Worm (Caenorhabditis elegans) whole organism, L3 larva: ENCODE measurements around the gene cwn-1.

ENCODE experiments used
- ZK546.5 ChIP-seq: sonication (generic microtip); optimal IDR thresholded peaks from 2 replicates; lab custom pipeline; 2017; ENCODE audit warnings: missing biosample characterization, missing genetic modification characterization
- eor-1 ChIP-seq, 2 experiments: fragments of 150-350 bp; optimal IDR thresholded peaks; 2 replicates each; lab custom pipeline; 2014 to 2018; ENCODE audit warnings: missing biosample characterization in 2 of 2, missing genetic modification characterization in 2 of 2
- lin-15B ChIP-seq: fragments of 150-350 bp; optimal IDR thresholded peaks from 2 replicates; lab custom pipeline; 2014; ENCODE audit warnings: missing biosample characterization, missing genetic modification characterization
- nhr-77 ChIP-seq: fragments of 150-350 bp; optimal IDR thresholded peaks from 2 replicates; lab custom pipeline; 2014; ENCODE audit warnings: missing biosample characterization, missing genetic modification characterization
- pha-4 ChIP-seq: fragments of 150-350 bp; optimal IDR thresholded peaks from 2 replicates; lab custom pipeline; 2014; ENCODE audit warnings: missing biosample characterization, missing genetic modification reagents, missing genetic modification characterization
- unc-62 ChIP-seq: fragments of 150-350 bp; sonication (generic microtip); optimal IDR thresholded peaks from 4 replicates; lab custom pipeline; 2014; ENCODE audit warnings: missing biosample characterization, missing genetic modification reagents, missing genetic modification characterization
- zag-1 ChIP-seq: fragments of 150-350 bp; optimal IDR thresholded peaks from 2 replicates; lab custom pipeline; 2014; ENCODE audit warnings: missing biosample characterization, missing genetic modification characterization

- TF ChIP-seq zag-1 (tag; lab: Kevin White, UChicago) (no peak), nhr-77 (tag; lab: Kevin White, UChicago) (no peak), pha-4 (no peak), eor-1 (tag; optimal IDR thresholded peaks at IDR 0.05; lab: Kevin White, UChicago) (no peak), lin-15B (tag; lab: Kevin White, UChicago) (no peak), ZK546.5 (tag; lab: Kevin White, UChicago) (no peak), unc-62 (GFP tag; lab: Kevin White, UChicago) (no peak)
These were observed 44.7 kb upstream of the cwn-1 start for ce11 chrII:178146-178545.
